Fruit fly (Drosophila melanogaster) whole organism, embryonic: Measurements from ENCODE around the gene asf1.

Experiments used
- Bdp1 ChIP-seq: fragments of 200-800 bp; sonication (Bioruptor generic); optimal IDR thresholded peaks from 3 replicates; lab custom pipeline; 2016; ENCODE audit warnings: missing biosample characterization, missing genetic modification characterization
- CG10274 ChIP-seq: fragments of 200-800 bp; sonication (Bioruptor generic); optimal IDR thresholded peaks from 3 replicates; lab custom pipeline; 2017; ENCODE audit warnings: missing biosample characterization, mild to moderate bottlenecking, missing genetic modification characterization
- CG12155 ChIP-seq: fragments of 200-800 bp; sonication (Bioruptor generic); optimal IDR thresholded peaks from 3 replicates; lab custom pipeline; 2016; ENCODE audit warnings: missing biosample characterization, missing genetic modification characterization
- CG12744 ChIP-seq: fragments of 200-800 bp; sonication (Bioruptor generic); optimal IDR thresholded peaks from 2 replicates; lab custom pipeline; 2016; ENCODE audit warnings: missing biosample characterization, missing genetic modification characterization
- CG12942 ChIP-seq: fragments of 200-800 bp; sonication (Bioruptor generic); optimal IDR thresholded peaks from 3 replicates; lab custom pipeline; 2016; ENCODE audit warnings: missing biosample characterization, missing genetic modification characterization
- CG1529 ChIP-seq: fragments of 200-800 bp; sonication (Bioruptor generic); optimal IDR thresholded peaks from 3 replicates; lab custom pipeline; 2018; ENCODE audit warnings: missing biosample characterization, missing genetic modification characterization
- CG16815 ChIP-seq: fragments of 200-800 bp; sonication (Bioruptor generic); optimal IDR thresholded peaks from 3 replicates; lab custom pipeline; 2017; ENCODE audit warnings: missing biosample characterization, mild to moderate bottlenecking, missing genetic modification characterization
- CG17829 ChIP-seq: fragments of 200-800 bp; optimal IDR thresholded peaks from 2 replicates; lab custom pipeline; 2019; ENCODE audit warnings: missing biosample characterization, mild to moderate bottlenecking, missing genetic modification characterization, moderate library complexity
- CG2116 ChIP-seq: fragments of 200-800 bp; sonication (Bioruptor generic); optimal IDR thresholded peaks from 3 replicates; lab custom pipeline; 2018; ENCODE audit warnings: missing biosample characterization, mild to moderate bottlenecking, missing genetic modification characterization
- CG2712 ChIP-seq: fragments of 200-800 bp; optimal IDR thresholded peaks from 3 replicates; lab custom pipeline; 2019; ENCODE audit warnings: missing biosample characterization, mild to moderate bottlenecking, missing genetic modification characterization, moderate library complexity
- CG6175 ChIP-seq: fragments of 200-800 bp; sonication (Bioruptor generic); IDR thresholded peaks from 3 replicates; pipeline ENCODE4 v1.3.6; 2022; ENCODE audit warnings: missing biosample characterization, missing genetic modification characterization
- CG6254 ChIP-seq: fragments of 200-800 bp; sonication (Bioruptor generic); optimal IDR thresholded peaks from 3 replicates; lab custom pipeline; 2017; ENCODE audit warnings: mild to moderate bottlenecking, missing biosample characterization, missing genetic modification reagents, missing genetic modification characterization
- CG6683 ChIP-seq: fragments of 200-800 bp; sonication (Bioruptor generic); optimal IDR thresholded peaks from 2 replicates; lab custom pipeline; 2017; ENCODE audit warnings: missing biosample characterization, mild to moderate bottlenecking, missing genetic modification characterization, missing genetic modification reagents
- CG7357 ChIP-seq: fragments of 200-800 bp; sonication (Bioruptor generic); IDR thresholded peaks from 3 replicates; pipeline ENCODE4 v1.3.6; 2022; ENCODE audit warnings: missing biosample characterization, missing genetic modification characterization
- CG7556 ChIP-seq: fragments of 200-800 bp; sonication (Bioruptor generic); optimal IDR thresholded peaks from 2 replicates; lab custom pipeline; 2017; ENCODE audit warnings: missing biosample characterization, mild to moderate bottlenecking, missing genetic modification characterization
- CG9932 ChIP-seq: fragments of 200-800 bp; sonication (Bioruptor generic); IDR thresholded peaks from 2 replicates; pipeline ENCODE4 v1.3.6; 2022; ENCODE audit warnings: missing biosample characterization, missing genetic modification characterization
- Dek ChIP-seq: fragments of 200-800 bp; sonication (Bioruptor generic); optimal IDR thresholded peaks from 3 replicates; lab custom pipeline; 2019; ENCODE audit warnings: missing biosample characterization, mild to moderate bottlenecking, missing genetic modification characterization, moderate library complexity
- Dll ChIP-seq: fragments of 200-800 bp; sonication (Bioruptor generic); IDR thresholded peaks from 4 replicates; pipeline ENCODE4 v1.3.6; 2022; ENCODE audit warnings: missing biosample characterization, missing genetic modification characterization; ENCODE audit not compliant: partially characterized antibody
- GATAe ChIP-seq: fragments of 200-800 bp; sonication (Bioruptor generic); conservative IDR thresholded peaks from 2 replicates; pipeline ENCODE4 v1.3.6; 2022; ENCODE audit warnings: missing biosample characterization, missing genetic modification characterization
- HHEX ChIP-seq: fragments of 200-800 bp; sonication (Bioruptor generic); optimal IDR thresholded peaks from 3 replicates; lab custom pipeline; 2017; ENCODE audit warnings: missing biosample characterization, mild to moderate bottlenecking, missing genetic modification characterization, missing genetic modification reagents
- Med ChIP-seq: fragments of 200-800 bp; sonication (Bioruptor generic); peaks from one replicate; lab custom pipeline; 2016; ENCODE audit warnings: missing biosample characterization, missing genetic modification characterization, mild to moderate bottlenecking, inconsistent platforms, moderate library complexity
- Xbp1 ChIP-seq: fragments of 200-800 bp; sonication (Bioruptor generic); optimal IDR thresholded peaks from 3 replicates; lab custom pipeline; 2016; ENCODE audit warnings: missing biosample characterization, mild to moderate bottlenecking, missing genetic modification characterization
- ap ChIP-seq: fragments of 200-800 bp; sonication (Bioruptor generic); IDR thresholded peaks from 2 replicates; pipeline ENCODE4 v1.3.6; 2022; ENCODE audit warnings: missing biosample characterization, missing genetic modification characterization
- bab2 ChIP-seq: fragments of 200-800 bp; sonication (Bioruptor generic); optimal IDR thresholded peaks from 2 replicates; lab custom pipeline; 2016; ENCODE audit warnings: missing biosample characterization, missing genetic modification characterization
- caup ChIP-seq: fragments of 200-800 bp; sonication (Bioruptor generic); optimal IDR thresholded peaks from 3 replicates; lab custom pipeline; 2017; ENCODE audit warnings: missing biosample characterization, mild to moderate bottlenecking, missing genetic modification characterization, moderate library complexity; ENCODE audit not compliant: severe bottlenecking
- crc ChIP-seq: fragments of 200-800 bp; sonication (Bioruptor generic); optimal IDR thresholded peaks from 2 replicates; lab custom pipeline; 2016; ENCODE audit warnings: missing biosample characterization, missing genetic modification characterization
- esg ChIP-seq: fragments of 200-800 bp; sonication (Bioruptor generic); conservative IDR thresholded peaks from 2 replicates; pipeline ENCODE4 v1.3.6; 2022; ENCODE audit warnings: missing biosample characterization, missing genetic modification characterization
- fd96Cb ChIP-seq: fragments of 200-800 bp; sonication (Bioruptor generic); optimal IDR thresholded peaks from 2 replicates; lab custom pipeline; 2018; ENCODE audit warnings: missing biosample characterization, mild to moderate bottlenecking, missing genetic modification characterization, moderate library complexity
- ftz-f1 ChIP-seq: fragments of 200-800 bp; sonication (Bioruptor generic); optimal IDR thresholded peaks from 2 replicates; lab custom pipeline; 2016; ENCODE audit warnings: missing biosample characterization, missing genetic modification characterization
- gem ChIP-seq: fragments of 200-800 bp; sonication (Bioruptor generic); optimal IDR thresholded peaks from 2 replicates; lab custom pipeline; 2019; ENCODE audit warnings: missing biosample characterization, mild to moderate bottlenecking, missing genetic modification characterization, moderate library complexity
- grau ChIP-seq: fragments of 200-800 bp; optimal IDR thresholded peaks from 3 replicates; lab custom pipeline; 2019; ENCODE audit warnings: missing biosample characterization, mild to moderate bottlenecking, missing genetic modification characterization, moderate library complexity
- gro ChIP-seq: fragments of 200-800 bp; sonication (Bioruptor generic); optimal IDR thresholded peaks from 2 replicates; lab custom pipeline; 2016; ENCODE audit warnings: missing biosample characterization, missing genetic modification characterization
- gsb-n ChIP-seq: fragments of 200-800 bp; sonication (Bioruptor generic); optimal IDR thresholded peaks from 3 replicates; lab custom pipeline; 2018; ENCODE audit warnings: missing biosample characterization, mild to moderate bottlenecking, missing genetic modification characterization
- inv ChIP-seq: fragments of 200-800 bp; sonication (Bioruptor generic); IDR thresholded peaks from 2 replicates; pipeline ENCODE4 v1.3.6; 2022; ENCODE audit warnings: missing biosample characterization, missing genetic modification characterization; ENCODE audit not compliant: partially characterized antibody
- kay ChIP-seq: fragments of 200-800 bp; sonication (Bioruptor generic); optimal IDR thresholded peaks from 2 replicates; lab custom pipeline; 2016; ENCODE audit warnings: missing biosample characterization, missing genetic modification characterization
- lola ChIP-seq, 3 experiments: fragments of >200 bp in 2 of 3; fragments of 200-800 bp in 1 of 3; sonication (Bioruptor generic) in 1 of 3; optimal IDR thresholded peaks; 2 replicates each; lab custom pipeline; 2017 to 2019; ENCODE audit warnings: missing biosample characterization in 3 of 3, missing genetic modification characterization in 3 of 3, mild to moderate bottlenecking in 1 of 3, moderate library complexity in 1 of 3
- nerfin-1 ChIP-seq: fragments of 200-800 bp; sonication (Bioruptor generic); optimal IDR thresholded peaks from 3 replicates; lab custom pipeline; 2019; ENCODE audit warnings: missing biosample characterization, mild to moderate bottlenecking, missing genetic modification characterization, moderate library complexity
- nmo ChIP-seq: fragments of 200-800 bp; sonication (Bioruptor generic); optimal IDR thresholded peaks from 2 replicates; lab custom pipeline; 2018; ENCODE audit warnings: missing biosample characterization, mild to moderate bottlenecking, missing genetic modification characterization, moderate library complexity
- peb ChIP-seq: fragments of 200-800 bp; sonication (Bioruptor generic); IDR thresholded peaks from 2 replicates; pipeline ENCODE4 v1.3.6; 2022; ENCODE audit warnings: missing biosample characterization, missing genetic modification characterization
- row ChIP-seq: fragments of 200-800 bp; sonication (Bioruptor generic); IDR thresholded peaks from 3 replicates; pipeline ENCODE4 v1.3.6; 2022; ENCODE audit warnings: missing biosample characterization, missing genetic modification characterization
- slbo ChIP-seq: fragments of 200-800 bp; sonication (Bioruptor generic); IDR thresholded peaks from 2 replicates; pipeline ENCODE4 v1.3.6; 2022; ENCODE audit warnings: missing biosample characterization, missing genetic modification characterization
- tgo ChIP-seq: fragments of 200-800 bp; sonication (Bioruptor generic); IDR thresholded peaks from 3 replicates; pipeline ENCODE4 v1.3.6; 2022; ENCODE audit warnings: missing biosample characterization, missing genetic modification characterization
- tna ChIP-seq: fragments of 200-800 bp; sonication (Bioruptor generic); IDR thresholded peaks from 2 replicates; pipeline ENCODE4 v1.3.6; 2022; ENCODE audit warnings: missing biosample characterization, missing genetic modification characterization; ENCODE audit not compliant: partially characterized antibody
- tup ChIP-seq: fragments of 200-800 bp; sonication (Bioruptor generic); optimal IDR thresholded peaks from 2 replicates; lab custom pipeline; 2016; ENCODE audit warnings: missing biosample characterization, mild to moderate bottlenecking, missing genetic modification characterization, moderate library complexity
- wdn ChIP-seq: fragments of 200-800 bp; sonication (Bioruptor generic); IDR thresholded peaks from 2 replicates; pipeline ENCODE4 v1.3.6; 2022; ENCODE audit warnings: missing biosample characterization, missing genetic modification characterization

Gene asf1

DNA sequence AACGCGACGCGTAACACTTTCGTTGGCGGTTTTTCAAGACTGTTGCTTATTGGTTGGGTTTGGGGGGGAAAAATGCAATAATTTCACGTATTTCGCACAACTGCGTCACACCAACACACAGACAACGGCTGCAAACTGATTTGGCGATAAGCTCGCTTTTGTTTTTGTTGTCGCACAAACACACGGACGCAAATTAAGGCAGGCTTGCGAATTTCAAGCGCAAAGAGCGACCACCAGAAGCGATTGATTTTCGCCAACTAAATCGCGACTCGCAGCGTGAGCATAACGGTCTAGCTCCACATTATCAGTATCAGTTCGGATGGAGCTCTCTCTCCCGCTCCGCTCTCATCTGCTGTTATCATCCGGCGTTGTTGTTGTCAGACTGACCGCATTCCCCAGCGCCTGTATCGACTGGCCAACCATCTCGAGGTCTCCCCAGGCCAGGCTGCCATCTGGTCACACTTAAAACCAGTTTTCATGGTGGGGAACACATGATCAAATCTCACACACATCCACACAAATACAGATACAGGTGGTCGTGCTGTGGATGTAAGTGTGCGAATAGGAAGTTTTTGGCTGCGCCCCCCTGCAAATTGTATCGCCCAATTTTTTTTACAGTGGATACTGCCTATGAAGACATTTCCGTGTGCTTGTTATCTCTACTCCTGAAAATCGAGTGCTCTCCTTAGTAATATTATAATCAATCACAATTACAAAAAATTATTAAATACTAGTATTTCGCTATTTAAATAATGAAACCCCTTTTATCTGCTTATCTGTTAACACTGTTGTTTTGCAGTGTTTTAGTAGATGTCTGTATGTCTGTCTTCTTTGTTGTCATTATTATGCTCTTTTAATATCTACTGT is 14.3 kb downstream of the asf1 start (continued):
- TF ChIP-seq kay (no peak), CG16815 (GFP tag; lab: Kevin White, UChicago) (peak; percentile 45), slbo (peak; percentile 90)

DNA sequence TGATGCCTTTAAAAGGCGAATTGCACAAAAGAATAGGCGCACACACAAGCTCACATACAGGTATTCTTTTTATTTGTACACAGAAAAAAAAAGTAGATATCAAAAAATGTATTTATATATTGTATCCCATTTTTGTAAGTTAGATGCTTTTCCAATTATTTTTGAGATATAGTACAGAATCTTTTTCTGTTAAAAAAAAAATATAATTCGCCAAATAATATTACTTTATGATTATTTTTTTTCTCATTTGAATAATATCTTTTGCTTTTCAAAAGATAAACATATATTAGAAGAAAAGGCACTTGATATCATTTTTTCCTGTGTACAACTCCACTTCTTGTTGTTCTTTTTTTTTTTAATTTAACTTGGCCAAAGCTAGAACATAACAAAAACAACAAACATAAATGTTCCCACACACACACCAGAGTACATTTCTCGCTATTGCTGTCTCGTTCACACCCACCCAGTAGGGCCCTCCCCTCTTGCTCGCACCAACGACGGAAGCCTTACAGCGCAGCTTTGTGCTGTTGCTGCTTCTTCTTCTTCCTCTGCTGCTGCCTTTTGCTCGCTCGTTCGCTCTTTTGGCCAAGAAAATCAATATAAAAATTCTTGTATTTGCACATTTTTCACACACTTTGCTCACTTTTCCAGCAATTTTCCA is 16.2 kb downstream of the asf1 start:
- TF ChIP-seq CG12155 (GFP tag; lab: Kevin White, UChicago) (peak; percentile 50), Bdp1 (GFP tag; lab: Kevin White, UChicago) (no peak), Xbp1 (GFP tag; lab: Kevin White, UChicago) (peak; percentile 47), nmo (GFP tag; lab: Kevin White, UChicago) (peak; percentile 82), gro (GFP tag; lab: Kevin White, UChicago) (no peak), crc (GFP tag; lab: Kevin White, UChicago) (no peak), CG1529 (GFP tag; lab: Kevin White, UChicago) (no peak), CG7556 (GFP tag; lab: Kevin White, UChicago) (peak; percentile 84), inv (GFP tag; lab: Robert Waterston, UW) (no peak), caup (peak; percentile 36), wdn (GFP tag; lab: Robert Waterston, UW) (peak; percentile 29; the same call in 1 of the 2 replicates), CG17829 (tag; lab: Kevin White, UChicago) (peak; percentile 84), tup (GFP tag; lab: Kevin White, UChicago) (no peak), ap (GFP tag; lab: Robert Waterston, UW) (no peak; the same call in 1 of the 2 replicates), CG2712 (peak; percentile 90), grau (peak; percentile 77), CG6683 (GFP tag; lab: Kevin White, UChicago) (peak; percentile 66), CG6254 (GFP tag; lab: Kevin White, UChicago) (peak; percentile 48), CG9932 (GFP tag; lab: Robert Waterston, UW) (peak; percentile 79), ftz-f1 (GFP tag; lab: Kevin White, UChicago) (no peak), GATAe (0 out of 2 replicates have a peak, but pooled peaks have one; percentile 29), tna (GFP tag; lab: Robert Waterston, UW) (no peak), CG6175 (GFP tag; lab: Robert Waterston, UW) (0 out of 3 replicates have a peak, but pooled peaks have one; percentile 12), Dll (no peak), CG2116 (GFP tag; lab: Kevin White, UChicago) (no peak), gem (tag; lab: Kevin White, UChicago) (peak; percentile 93), gsb-n (peak; percentile 83), tgo (GFP tag; lab: Robert Waterston, UW) (peak; percentile 86), lola (GFP tag; optimal IDR thresholded peaks at IDR 0.05; lab: Kevin White, UChicago) (peak in 2 of 3 experiments; percentile 17 to 73), fd96Cb (tag; lab: Kevin White, UChicago) (peak; percentile 81), esg (GFP tag; lab: Robert Waterston, UW) (peak; percentile 49), CG7357 (GFP tag; lab: Robert Waterston, UW) (peak; percentile 75; the same call in 2 of the 3 replicates), CG12942 (peak; percentile 1), nerfin-1 (tag; lab: Kevin White, UChicago) (peak; percentile 69), HHEX (GFP tag; lab: Kevin White, UChicago) (peak; percentile 51), row (GFP tag; lab: Robert Waterston, UW) (peak; percentile 66), bab2 (no peak), peb (GFP tag; lab: Robert Waterston, UW) (peak; percentile 35; the same call in 1 of the 2 replicates), Dek (peak; percentile 84), CG12744 (GFP tag; lab: Kevin White, UChicago) (no peak), CG10274 (GFP tag; lab: Kevin White, UChicago) (no peak), Med (GFP tag; lab: Kevin White, UChicago) (peak; percentile 81)
